Worm (Caenorhabditis elegans) whole organism, mixed stage, embryonic: ENCODE results near the gene M04B2.6.

Source experiments
- M03D4.4 ChIP-seq: sonication (generic microtip); optimal IDR thresholded peaks from 2 replicates; lab custom pipeline; 2017; ENCODE audit warnings: mild to moderate bottlenecking, missing genetic modification characterization, missing compliant biosample characterization
- bed-3 ChIP-seq: fragments of 200-800 bp; sonication (Bioruptor generic); optimal IDR thresholded peaks from 3 replicates; lab custom pipeline; 2018; ENCODE audit warnings: mild to moderate bottlenecking, missing genetic modification characterization, moderate library complexity, missing compliant biosample characterization
- blmp-1 ChIP-seq: fragments of 150-350 bp; optimal IDR thresholded peaks from 2 replicates; lab custom pipeline; 2014; ENCODE audit warnings: missing biosample characterization, missing genetic modification characterization
- ceh-39 ChIP-seq: fragments of 150-350 bp; optimal IDR thresholded peaks from 2 replicates; lab custom pipeline; 2014; ENCODE audit warnings: missing biosample characterization, missing genetic modification characterization
- ceh-43 ChIP-seq: fragments of 200-800 bp; sonication (Bioruptor generic); optimal IDR thresholded peaks from 2 replicates; lab custom pipeline; 2018; ENCODE audit warnings: mild to moderate bottlenecking, missing genetic modification characterization, moderate library complexity, missing compliant biosample characterization
- ceh-83 ChIP-seq: fragments of 200-800 bp; sonication (Bioruptor generic); optimal IDR thresholded peaks from 2 replicates; lab custom pipeline; 2018; ENCODE audit warnings: mild to moderate bottlenecking, missing genetic modification characterization, missing compliant biosample characterization
- ces-1 ChIP-seq: fragments of 150-350 bp; optimal IDR thresholded peaks from 2 replicates; lab custom pipeline; 2014; ENCODE audit warnings: missing biosample characterization, missing genetic modification reagents, missing genetic modification characterization
- cnd-1 ChIP-seq: fragments of 200-800 bp; sonication (Bioruptor generic); optimal IDR thresholded peaks from 2 replicates; lab custom pipeline; 2018; ENCODE audit warnings: mild to moderate bottlenecking, missing genetic modification characterization, missing compliant biosample characterization
- drap-1 ChIP-seq: fragments of 200-800 bp; sonication (Bioruptor generic); optimal IDR thresholded peaks from 3 replicates; lab custom pipeline; 2018; ENCODE audit warnings: mild to moderate bottlenecking, missing genetic modification characterization, missing compliant biosample characterization
- flh-1 ChIP-seq: fragments of 200-800 bp; sonication (Bioruptor generic); optimal IDR thresholded peaks from 2 replicates; lab custom pipeline; 2018; ENCODE audit warnings: mild to moderate bottlenecking, missing genetic modification characterization, moderate library complexity, missing compliant biosample characterization
- ham-2 ChIP-seq: fragments of 200-800 bp; sonication (Bioruptor generic); optimal IDR thresholded peaks from 2 replicates; lab custom pipeline; 2018; ENCODE audit warnings: mild to moderate bottlenecking, missing genetic modification characterization, missing compliant biosample characterization
- hlh-1 ChIP-seq: fragments of 150-350 bp; optimal IDR thresholded peaks from 2 replicates; lab custom pipeline; 2014; ENCODE audit warnings: missing biosample characterization, missing genetic modification reagents, missing genetic modification characterization
- lin-13 ChIP-seq: fragments of 150-350 bp; optimal IDR thresholded peaks from 2 replicates; lab custom pipeline; 2014; ENCODE audit warnings: missing biosample characterization, missing genetic modification characterization
- lin-32 ChIP-seq: fragments of 200-800 bp; sonication (Bioruptor generic); optimal IDR thresholded peaks from 2 replicates; lab custom pipeline; 2018; ENCODE audit warnings: mild to moderate bottlenecking, missing genetic modification characterization, missing compliant biosample characterization
- lsy-2 ChIP-seq: fragments of 150-350 bp; optimal IDR thresholded peaks from 2 replicates; lab custom pipeline; 2014; ENCODE audit warnings: missing biosample characterization, missing genetic modification characterization
- mab-5 ChIP-seq: fragments of 150-350 bp; optimal IDR thresholded peaks from 2 replicates; lab custom pipeline; 2014; ENCODE audit warnings: missing biosample characterization, missing genetic modification characterization
- mep-1 ChIP-seq: fragments of 150-350 bp; optimal IDR thresholded peaks from 2 replicates; lab custom pipeline; 2017; ENCODE audit warnings: missing biosample characterization, missing genetic modification reagents, missing genetic modification characterization, inconsistent platforms
- mls-2 ChIP-seq: sonication (generic microtip); optimal IDR thresholded peaks from 2 replicates; lab custom pipeline; 2016; ENCODE audit warnings: mild to moderate bottlenecking, missing genetic modification characterization, moderate library complexity, missing compliant biosample characterization
- nhr-2 ChIP-seq: fragments of 150-350 bp; optimal IDR thresholded peaks from 2 replicates; lab custom pipeline; 2014; ENCODE audit warnings: missing biosample characterization, missing genetic modification characterization
- nhr-237 ChIP-seq: fragments of 150-350 bp; optimal IDR thresholded peaks from 2 replicates; lab custom pipeline; 2014; ENCODE audit warnings: missing biosample characterization, missing genetic modification characterization
- nhr-28 ChIP-seq: fragments of 150-350 bp; optimal IDR thresholded peaks from 2 replicates; lab custom pipeline; 2014; ENCODE audit warnings: missing biosample characterization, missing genetic modification characterization
- nhr-76 ChIP-seq: sonication (generic microtip); optimal IDR thresholded peaks from 2 replicates; lab custom pipeline; 2017; ENCODE audit warnings: missing biosample characterization, missing genetic modification characterization
- pha-4 ChIP-seq: fragments of 150-350 bp; optimal IDR thresholded peaks from 2 replicates; lab custom pipeline; 2018; ENCODE audit warnings: missing biosample characterization, missing genetic modification reagents, missing genetic modification characterization
- sem-2 ChIP-seq: fragments of 200-800 bp; sonication (Bioruptor generic); optimal IDR thresholded peaks from 2 replicates; lab custom pipeline; 2018; ENCODE audit warnings: mild to moderate bottlenecking, missing genetic modification characterization, missing compliant biosample characterization
- sptf-1 ChIP-seq: sonication (generic microtip); optimal IDR thresholded peaks from 2 replicates; lab custom pipeline; 2017; ENCODE audit warnings: mild to moderate bottlenecking, missing genetic modification characterization, moderate library complexity, missing compliant biosample characterization
- tbx-8 ChIP-seq: fragments of 200-800 bp; sonication (Bioruptor generic); optimal IDR thresholded peaks from 2 replicates; lab custom pipeline; 2018; ENCODE audit warnings: mild to moderate bottlenecking, missing genetic modification characterization, moderate library complexity, missing compliant biosample characterization
- unc-120 ChIP-seq: sonication (generic microtip); optimal IDR thresholded peaks from 2 replicates; lab custom pipeline; 2017; ENCODE audit warnings: missing genetic modification characterization, missing compliant biosample characterization; ENCODE audit not compliant: poor library complexity, severe bottlenecking
- unc-39 ChIP-seq: fragments of 150-350 bp; optimal IDR thresholded peaks from 2 replicates; lab custom pipeline; 2014; ENCODE audit warnings: missing biosample characterization, missing genetic modification characterization
- unc-62 ChIP-seq: fragments of 150-350 bp; optimal IDR thresholded peaks from 2 replicates; lab custom pipeline; 2014; ENCODE audit warnings: missing biosample characterization, missing genetic modification reagents, missing genetic modification characterization
- zip-8 ChIP-seq: fragments of 150-350 bp; optimal IDR thresholded peaks from 2 replicates; lab custom pipeline; 2014; ENCODE audit warnings: missing biosample characterization, missing genetic modification characterization
- ztf-11 ChIP-seq: fragments of 150-350 bp; optimal IDR thresholded peaks from 2 replicates; lab custom pipeline; 2014; ENCODE audit warnings: missing biosample characterization, missing genetic modification characterization

Gene M04B2.6

DNA sequence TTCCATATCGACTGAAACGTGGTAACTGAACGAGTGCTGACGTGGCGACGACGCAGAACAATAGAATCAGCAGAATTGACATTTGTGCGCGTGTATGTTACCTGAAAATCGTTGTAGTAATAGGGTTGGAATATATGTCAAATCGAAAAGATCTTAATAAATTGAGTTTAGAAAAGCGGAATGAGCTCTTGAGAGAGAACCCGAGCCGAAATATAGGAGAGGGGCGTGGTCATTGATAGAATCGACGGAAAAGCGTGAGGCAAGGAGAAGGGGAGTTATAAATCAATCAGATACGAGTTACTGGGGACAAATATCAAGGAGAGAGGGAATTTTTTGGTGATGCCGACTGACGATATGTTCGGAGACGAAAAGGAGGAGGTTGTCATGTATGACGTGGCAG lies at the start of gene M04B2.6:
Gene M04B2.6, minus strand, starts transcription at position 101 of the 400 bp plus-strand sequence.
- TF ChIP-seq hlh-1 (tag; lab: Kevin White, UChicago) (no peak), lsy-2 (tag; lab: Kevin White, UChicago) (no peak), sptf-1 (tag; lab: Kevin White, UChicago) (no peak)
- TF ChIP-seq, all 35 proteins: peak for 0

- no peak for TF ChIP-seq ztf-11
- TF ChIP-seq, all 35 proteins: peak for 0
Observed at ce11 chrIV:11551813-11552212, 41.2 kb upstream of the M04B2.6 start, which contains the start of gene col-128. TSS of gene col-128 (minus strand) at chrIV:11551960.

ce11 chrIV:11549694-11550093 lies 39.1 kb upstream of the M04B2.6 start:
- peak; percentile 57 for TF ChIP-seq ztf-11
- peak; percentile 85 for TF ChIP-seq sem-2
- no peak for TF ChIP-seq blmp-1 (tag; lab: Kevin White, UChicago)
- peak; percentile 91 for TF ChIP-seq sptf-1 (tag; lab: Kevin White, UChicago)
- TF ChIP-seq lin-32 (GFP tag; lab: Kevin White, UChicago), result peak; percentile 79
- TF ChIP-seq lin-13 (tag; lab: Kevin White, UChicago), result peak; percentile 59
- TF ChIP-seq nhr-2 (tag; lab: Kevin White, UChicago), result no peak
- peak; percentile 68 for TF ChIP-seq nhr-28
- peak; percentile 81 for TF ChIP-seq ceh-43 (GFP tag; lab: Kevin White, UChicago)
- TF ChIP-seq mls-2 (tag; lab: Kevin White, UChicago), result peak; percentile 90
- peak; percentile 29 for TF ChIP-seq lsy-2 (tag; lab: Kevin White, UChicago)
- TF ChIP-seq mab-5 (tag; lab: Kevin White, UChicago), result no peak
- peak; percentile 54 for TF ChIP-seq hlh-1 (tag; lab: Kevin White, UChicago)
- TF ChIP-seq drap-1 (GFP tag; lab: Kevin White, UChicago), result peak; percentile 93
- TF ChIP-seq bed-3 (GFP tag; lab: Kevin White, UChicago), result peak; percentile 85
- peak; percentile 20 for TF ChIP-seq nhr-237 (tag; lab: Kevin White, UChicago)
- peak; percentile 61 for TF ChIP-seq unc-62 (GFP tag; lab: Kevin White, UChicago)
- peak; percentile 15 for TF ChIP-seq tbx-8 (GFP tag; lab: Kevin White, UChicago)
- TF ChIP-seq pha-4, result peak; percentile 28
- peak; percentile 90 for TF ChIP-seq M03D4.4 (tag; lab: Kevin White, UChicago)
- peak; percentile 91 for TF ChIP-seq unc-120 (tag; lab: Kevin White, UChicago)
- TF ChIP-seq cnd-1 (tag; lab: Kevin White, UChicago), result peak; percentile 86
- TF ChIP-seq ceh-83 (GFP tag; lab: Kevin White, UChicago), result peak; percentile 90
- TF ChIP-seq unc-39 (tag; lab: Kevin White, UChicago), result no peak
- peak; percentile 47 for TF ChIP-seq flh-1
- no peak for TF ChIP-seq ceh-39 (tag; lab: Kevin White, UChicago)
- no peak for TF ChIP-seq ces-1
- TF ChIP-seq ham-2 (GFP tag; lab: Kevin White, UChicago), result peak; percentile 78
- TF ChIP-seq mep-1, result peak; percentile 79

DNA sequence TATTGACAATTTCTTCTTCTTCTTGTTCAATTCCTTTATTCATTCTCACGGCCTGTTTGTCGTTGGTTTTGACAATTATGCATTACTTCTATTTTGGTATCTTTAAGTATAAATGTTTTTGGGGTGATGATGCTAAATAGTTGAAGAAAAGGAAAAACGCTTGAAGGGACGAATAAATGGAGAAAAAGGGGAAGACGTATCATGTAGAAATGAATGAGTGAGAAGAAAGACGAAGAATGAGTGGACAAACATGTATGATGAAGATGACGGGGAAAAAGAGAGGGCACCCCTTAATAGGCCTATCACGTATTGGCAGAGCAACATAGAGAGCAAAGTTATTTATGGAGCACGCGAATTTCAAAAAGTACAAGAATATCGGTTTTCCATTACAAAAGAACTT lies 38.1 kb upstream of the M04B2.6 start, which contains the start of gene M04B2.7:
Gene M04B2.7, minus strand, starts transcription at position 101 of the 400 bp plus-strand sequence.
- no peak for TF ChIP-seq nhr-76 (tag; lab: Kevin White, UChicago)
- TF ChIP-seq unc-39 (tag; lab: Kevin White, UChicago), result no peak
- no peak for TF ChIP-seq nhr-237 (tag; lab: Kevin White, UChicago)
- no peak for TF ChIP-seq drap-1 (GFP tag; lab: Kevin White, UChicago)
- no peak for TF ChIP-seq lin-13 (tag; lab: Kevin White, UChicago)
- TF ChIP-seq ceh-83 (GFP tag; lab: Kevin White, UChicago), result no peak
- no peak for TF ChIP-seq nhr-28
- no peak for TF ChIP-seq lin-32 (GFP tag; lab: Kevin White, UChicago)
- no peak for TF ChIP-seq tbx-8 (GFP tag; lab: Kevin White, UChicago)
- TF ChIP-seq hlh-1 (tag; lab: Kevin White, UChicago), result no peak
- TF ChIP-seq unc-62 (GFP tag; lab: Kevin White, UChicago), result no peak
- no peak for TF ChIP-seq zip-8 (tag; lab: Kevin White, UChicago)
- TF ChIP-seq ces-1, result no peak
- no peak for TF ChIP-seq sem-2
- TF ChIP-seq lsy-2 (tag; lab: Kevin White, UChicago), result no peak
- TF ChIP-seq pha-4, result no peak

DNA sequence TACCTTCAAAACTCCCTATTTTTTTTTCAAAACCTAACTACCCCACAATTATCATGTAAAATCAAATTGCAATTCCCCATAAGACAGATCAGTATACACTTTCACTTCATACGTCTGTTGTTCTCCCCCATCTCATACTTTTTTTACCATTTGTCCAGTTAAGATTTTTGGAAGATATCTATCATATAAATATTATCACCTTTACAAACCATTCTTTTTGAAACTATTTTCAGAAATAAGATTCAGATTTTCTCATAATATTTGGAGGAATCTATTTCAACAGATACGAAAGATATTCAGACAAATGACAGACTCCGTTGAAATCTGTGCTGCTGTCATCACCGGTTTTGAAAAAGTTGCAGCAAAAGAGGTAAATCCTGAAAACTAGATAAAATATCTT lies 17.2 kb upstream of the M04B2.6 start, which contains the start of gene M04B2.2:
Gene M04B2.2, plus strand, starts transcription at position 301 of the 400 bp plus-strand sequence.
- no peak for TF ChIP-seq zip-8 (tag; lab: Kevin White, UChicago)
